Fruit fly (Drosophila melanogaster) whole organism, embryonic: ENCODE measurements around the gene Muted.

Source experiments
- Abd-B ChIP-seq: fragments of 200-800 bp; sonication (Bioruptor generic); optimal IDR thresholded peaks from 2 replicates; lab custom pipeline; 2018; ENCODE audit warnings: missing biosample characterization, mild to moderate bottlenecking, missing genetic modification characterization, moderate library complexity
- Aef1 ChIP-seq: fragments of 200-800 bp; sonication (Bioruptor generic); IDR thresholded peaks from 3 replicates; pipeline ENCODE4 v1.3.6; 2022; ENCODE audit warnings: missing biosample characterization, missing genetic modification characterization
- Atf3 ChIP-seq: fragments of 200-800 bp; sonication (Bioruptor generic); optimal IDR thresholded peaks from 3 replicates; lab custom pipeline; 2016; ENCODE audit warnings: missing biosample characterization, missing genetic modification characterization
- CG10654 ChIP-seq: fragments of 200-800 bp; sonication (Bioruptor generic); optimal IDR thresholded peaks from 2 replicates; lab custom pipeline; 2016; ENCODE audit warnings: missing biosample characterization, missing genetic modification characterization
- CG10979 ChIP-seq: fragments of 200-800 bp; sonication (Bioruptor generic); optimal IDR thresholded peaks from 2 replicates; lab custom pipeline; 2018; ENCODE audit warnings: missing biosample characterization, mild to moderate bottlenecking, missing genetic modification characterization, moderate library complexity
- CG14860 ChIP-seq: fragments of 200-800 bp; sonication (Bioruptor generic); IDR thresholded peaks from 3 replicates; pipeline ENCODE4 v1.3.6; 2022; ENCODE audit warnings: missing biosample characterization, missing genetic modification characterization; ENCODE audit not compliant: partially characterized antibody
- CG15073 ChIP-seq: fragments of 200-800 bp; sonication (Bioruptor generic); optimal IDR thresholded peaks from 2 replicates; lab custom pipeline; 2016; ENCODE audit warnings: missing biosample characterization, missing genetic modification characterization
- CG17829 ChIP-seq: fragments of 200-800 bp; optimal IDR thresholded peaks from 2 replicates; lab custom pipeline; 2019; ENCODE audit warnings: missing biosample characterization, mild to moderate bottlenecking, missing genetic modification characterization, moderate library complexity
- CG43689 ChIP-seq: fragments of 200-800 bp; sonication (Bioruptor generic); IDR thresholded peaks from 2 replicates; pipeline ENCODE4 v1.3.6; 2022; ENCODE audit warnings: missing biosample characterization, missing genetic modification characterization
- CG7839 ChIP-seq: fragments of 200-800 bp; sonication (Bioruptor generic); optimal IDR thresholded peaks from 3 replicates; lab custom pipeline; 2018; ENCODE audit warnings: missing biosample characterization, mild to moderate bottlenecking, missing genetic modification characterization, moderate library complexity
- CG8944 ChIP-seq: fragments of 200-800 bp; sonication (Bioruptor generic); optimal IDR thresholded peaks from 3 replicates; lab custom pipeline; 2016; ENCODE audit warnings: missing biosample characterization, missing genetic modification characterization
- CG9215 ChIP-seq: fragments of 200-800 bp; sonication (Bioruptor generic); IDR thresholded peaks from 2 replicates; pipeline ENCODE4 v1.3.6; 2022; ENCODE audit warnings: missing biosample characterization, missing genetic modification characterization
- CG9437 ChIP-seq: fragments of 200-800 bp; sonication (Bioruptor generic); optimal IDR thresholded peaks from 2 replicates; lab custom pipeline; 2018; ENCODE audit warnings: missing biosample characterization, mild to moderate bottlenecking, missing genetic modification characterization
- CoRest ChIP-seq: fragments of 200-800 bp; sonication (Bioruptor generic); optimal IDR thresholded peaks from 3 replicates; lab custom pipeline; 2018; ENCODE audit warnings: missing biosample characterization, mild to moderate bottlenecking, missing genetic modification characterization, moderate library complexity
- CrebB ChIP-seq: fragments of 200-800 bp; sonication (Bioruptor generic); optimal IDR thresholded peaks from 3 replicates; lab custom pipeline; 2018; ENCODE audit warnings: missing biosample characterization, mild to moderate bottlenecking, missing genetic modification characterization
- D ChIP-seq, 2 experiments: fragments of 200-800 bp in 1 of 2; fragments of >200 bp in 1 of 2; sonication (Bioruptor generic) in 1 of 2; optimal IDR thresholded peaks; 2 replicates in 1 of 2; 3 replicates in 1 of 2; lab custom pipeline; 2017; ENCODE audit warnings: mild to moderate bottlenecking in 1 of 2, missing biosample characterization in 1 of 2, missing genetic modification characterization in 1 of 2, missing genetic modification reagents in 1 of 2
- D19A ChIP-seq: fragments of 200-800 bp; optimal IDR thresholded peaks from 3 replicates; lab custom pipeline; 2019; ENCODE audit warnings: missing biosample characterization, mild to moderate bottlenecking, missing genetic modification characterization, moderate library complexity
- D19B ChIP-seq: fragments of 200-800 bp; sonication (Bioruptor generic); optimal IDR thresholded peaks from 2 replicates; lab custom pipeline; 2017; ENCODE audit warnings: missing biosample characterization, mild to moderate bottlenecking, missing genetic modification characterization
- Deaf1 ChIP-seq: fragments of 200-800 bp; optimal IDR thresholded peaks from 3 replicates; lab custom pipeline; 2019; ENCODE audit warnings: missing biosample characterization, mild to moderate bottlenecking, missing genetic modification characterization, moderate library complexity
- Dp ChIP-seq: fragments of 200-800 bp; sonication (Bioruptor generic); optimal IDR thresholded peaks from 2 replicates; lab custom pipeline; 2018; ENCODE audit warnings: missing biosample characterization, mild to moderate bottlenecking, missing genetic modification characterization, moderate library complexity
- Drgx ChIP-seq: fragments of 200-800 bp; sonication (Bioruptor generic); IDR thresholded peaks from 2 replicates; pipeline ENCODE4 v1.3.6; 2022; ENCODE audit warnings: missing biosample characterization, missing genetic modification characterization
- HmgD ChIP-seq: fragments of 200-800 bp; sonication (Bioruptor generic); optimal IDR thresholded peaks from 3 replicates; lab custom pipeline; 2016; ENCODE audit warnings: missing biosample characterization, missing genetic modification characterization
- Kr ChIP-seq: fragments of 200-800 bp; sonication (Bioruptor generic); optimal IDR thresholded peaks from 2 replicates; lab custom pipeline; 2017; ENCODE audit warnings: missing biosample characterization, mild to moderate bottlenecking, missing genetic modification characterization
- Mad ChIP-seq: fragments of 200-800 bp; sonication (Bioruptor generic); optimal IDR thresholded peaks from 2 replicates; lab custom pipeline; 2016; ENCODE audit warnings: missing biosample characterization, missing genetic modification characterization
- Sin3A ChIP-seq: fragments of >200 bp; optimal IDR thresholded peaks from 2 replicates; lab custom pipeline; 2018
- Sox102F ChIP-seq: fragments of 200-800 bp; sonication (Bioruptor generic); optimal IDR thresholded peaks from 2 replicates; lab custom pipeline; 2018; ENCODE audit warnings: missing biosample characterization, mild to moderate bottlenecking, missing genetic modification characterization, moderate library complexity
- Sry-β ChIP-seq: fragments of 200-800 bp; sonication (Bioruptor generic); optimal IDR thresholded peaks from 2 replicates; lab custom pipeline; 2018; ENCODE audit warnings: missing biosample characterization, mild to moderate bottlenecking, missing genetic modification characterization, moderate library complexity
- Ssrp ChIP-seq: fragments of 200-800 bp; sonication (Bioruptor generic); optimal IDR thresholded peaks from 2 replicates; lab custom pipeline; 2018; ENCODE audit warnings: missing biosample characterization, mild to moderate bottlenecking, missing genetic modification characterization, moderate library complexity
- Usf ChIP-seq: fragments of 200-800 bp; sonication (Bioruptor generic); optimal IDR thresholded peaks from 2 replicates; lab custom pipeline; 2017; ENCODE audit warnings: missing genotype, missing biosample characterization, missing genetic modification characterization
- bigmax ChIP-seq: fragments of 200-800 bp; sonication (Bioruptor generic); optimal IDR thresholded peaks from 2 replicates; lab custom pipeline; 2018; ENCODE audit warnings: missing biosample characterization, mild to moderate bottlenecking, missing genetic modification characterization
- ftz-f1 ChIP-seq: fragments of 200-800 bp; sonication (Bioruptor generic); optimal IDR thresholded peaks from 2 replicates; lab custom pipeline; 2016; ENCODE audit warnings: missing biosample characterization, missing genetic modification characterization
- gcm ChIP-seq: fragments of 200-800 bp; sonication (Bioruptor generic); optimal IDR thresholded peaks from 2 replicates; lab custom pipeline; 2019; ENCODE audit warnings: missing biosample characterization, mild to moderate bottlenecking, missing genetic modification characterization, moderate library complexity
- grau ChIP-seq: fragments of 200-800 bp; optimal IDR thresholded peaks from 3 replicates; lab custom pipeline; 2019; ENCODE audit warnings: missing biosample characterization, mild to moderate bottlenecking, missing genetic modification characterization, moderate library complexity
- gro ChIP-seq: fragments of 200-800 bp; sonication (Bioruptor generic); optimal IDR thresholded peaks from 2 replicates; lab custom pipeline; 2016; ENCODE audit warnings: missing biosample characterization, missing genetic modification characterization
- jumu ChIP-seq: fragments of 200-800 bp; sonication (Bioruptor generic); optimal IDR thresholded peaks from 3 replicates; lab custom pipeline; 2016; ENCODE audit warnings: missing biosample characterization, missing genetic modification characterization
- mld ChIP-seq: fragments of 200-800 bp; sonication (Bioruptor generic); IDR thresholded peaks from 3 replicates; pipeline ENCODE4 v1.3.6; 2022; ENCODE audit warnings: missing biosample characterization, missing genetic modification characterization; ENCODE audit not compliant: partially characterized antibody
- org-1 ChIP-seq: fragments of 200-800 bp; sonication (Bioruptor generic); optimal IDR thresholded peaks from 2 replicates; lab custom pipeline; 2017; ENCODE audit warnings: missing biosample characterization, missing genetic modification characterization
- peb ChIP-seq: fragments of 200-800 bp; sonication (Bioruptor generic); IDR thresholded peaks from 2 replicates; pipeline ENCODE4 v1.3.6; 2022; ENCODE audit warnings: missing biosample characterization, missing genetic modification characterization
- pfk ChIP-seq: fragments of 200-800 bp; sonication (Bioruptor generic); optimal IDR thresholded peaks from 2 replicates; lab custom pipeline; 2018; ENCODE audit warnings: missing biosample characterization, mild to moderate bottlenecking, missing genetic modification characterization, moderate library complexity
- prd ChIP-seq, 3 experiments: fragments of >200 bp in 2 of 3; fragments of 200-800 bp in 1 of 3; sonication (Bioruptor generic) in 1 of 3; optimal IDR thresholded peaks in 2 of 3; IDR thresholded peaks in 1 of 3; 2 replicates in 2 of 3; 3 replicates in 1 of 3; pipeline versions ENCODE4 v1.3.6 to Lab custom; 2017 to 2022; ENCODE audit warnings: missing biosample characterization in 1 of 3, missing genetic modification characterization in 1 of 3
- schlank ChIP-seq: fragments of 200-800 bp; sonication (Bioruptor generic); optimal IDR thresholded peaks from 2 replicates; lab custom pipeline; 2018; ENCODE audit warnings: missing biosample characterization, mild to moderate bottlenecking, missing genetic modification characterization
- sd ChIP-seq: fragments of 200-800 bp; sonication (Bioruptor generic); optimal IDR thresholded peaks from 3 replicates; lab custom pipeline; 2018; ENCODE audit warnings: missing biosample characterization, mild to moderate bottlenecking, missing genetic modification characterization, moderate library complexity
- sima ChIP-seq: fragments of 200-800 bp; sonication (Bioruptor generic); optimal IDR thresholded peaks from 2 replicates; lab custom pipeline; 2016; ENCODE audit warnings: missing biosample characterization, missing genetic modification characterization
- sqz ChIP-seq: fragments of 200-800 bp; sonication (Bioruptor generic); optimal IDR thresholded peaks from 3 replicates; lab custom pipeline; 2018; ENCODE audit warnings: missing biosample characterization, mild to moderate bottlenecking, missing genetic modification characterization
- tap ChIP-seq: fragments of 200-800 bp; optimal IDR thresholded peaks from 3 replicates; lab custom pipeline; 2019; ENCODE audit warnings: missing biosample characterization, mild to moderate bottlenecking, missing genetic modification characterization, moderate library complexity
- tin ChIP-seq: fragments of 200-800 bp; sonication (Bioruptor generic); optimal IDR thresholded peaks from 3 replicates; lab custom pipeline; 2016; ENCODE audit warnings: missing biosample characterization, missing genetic modification characterization
- z ChIP-seq: fragments of 200-800 bp; sonication (Bioruptor generic); IDR thresholded peaks from 3 replicates; pipeline ENCODE4 v1.3.6; 2022; ENCODE audit warnings: missing biosample characterization, missing genetic modification characterization
- zfh1 ChIP-seq: fragments of 200-800 bp; sonication (Bioruptor generic); IDR thresholded peaks from 3 replicates; pipeline ENCODE4 v1.3.6; 2022; ENCODE audit warnings: missing biosample characterization, missing genetic modification characterization

Gene Muted

dm6 chr3R:22358810-22359209, 3.6 kb upstream of the Muted start (continued):
- peak; percentile 68 for TF ChIP-seq CoRest
- peak; percentile 57 for TF ChIP-seq CG10654
- no peak for TF ChIP-seq jumu (GFP tag; lab: Kevin White, UChicago)
- peak; percentile 78 for TF ChIP-seq CG17829 (tag; lab: Kevin White, UChicago)
- TF ChIP-seq z (GFP tag; lab: Robert Waterston, UW): no peak
- TF ChIP-seq gro (GFP tag; lab: Kevin White, UChicago): peak; percentile 20
- TF ChIP-seq sima (GFP tag; lab: Kevin White, UChicago): no peak
- TF ChIP-seq peb (GFP tag; lab: Robert Waterston, UW): peak; percentile 44; the same call in 1 of the 2 replicates
- peak; percentile 33 for TF ChIP-seq Atf3 (GFP tag; lab: Kevin White, UChicago)
- no peak for TF ChIP-seq mld (GFP tag; lab: Robert Waterston, UW)
- 0 out of 2 replicates have a peak, but pooled peaks have one; percentile 27 for TF ChIP-seq CG43689 (GFP tag; lab: Robert Waterston, UW)
- TF ChIP-seq CG15073: peak; percentile 10
- TF ChIP-seq Deaf1 (tag; lab: Kevin White, UChicago): peak; percentile 17
- no peak for TF ChIP-seq schlank (tag; lab: Kevin White, UChicago)
- peak; percentile 58 for TF ChIP-seq grau
- peak; percentile 39 for TF ChIP-seq Kr (GFP tag; lab: Kevin White, UChicago)
- TF ChIP-seq D19B (GFP tag; lab: Kevin White, UChicago): no peak
- peak; percentile 73 for TF ChIP-seq tap (tag; lab: Kevin White, UChicago)
- peak; percentile 49 for TF ChIP-seq tin (GFP tag; lab: Kevin White, UChicago)
- no peak for TF ChIP-seq Abd-B (GFP tag; lab: Kevin White, UChicago)
- peak; percentile 36 for TF ChIP-seq sqz
- TF ChIP-seq Sox102F: peak; percentile 76
- TF ChIP-seq gcm (GFP tag; lab: Kevin White, UChicago): peak; percentile 57
- peak; percentile 52 for TF ChIP-seq Mad (GFP tag; lab: Kevin White, UChicago)
- no peak for TF ChIP-seq D (optimal IDR thresholded peaks at IDR 0.05; lab: Kevin White, UChicago)
- TF ChIP-seq D (GFP tag; optimal IDR thresholded peaks at IDR 0.05; lab: Kevin White, UChicago): peak; percentile 82
- no peak for TF ChIP-seq bigmax (GFP tag; lab: Kevin White, UChicago)
- TF ChIP-seq sd (tag; lab: Kevin White, UChicago): peak; percentile 20
- TF ChIP-seq Dp (GFP tag; lab: Kevin White, UChicago): no peak
- peak; percentile 69 for TF ChIP-seq org-1 (GFP tag; lab: Kevin White, UChicago)
- peak; percentile 70 for TF ChIP-seq CG10979 (tag; lab: Kevin White, UChicago)
- TF ChIP-seq CG14860 (GFP tag; lab: Robert Waterston, UW): no peak
- peak; percentile 58 for TF ChIP-seq Ssrp (tag; lab: Kevin White, UChicago)
- TF ChIP-seq CG9437 (GFP tag; lab: Kevin White, UChicago): no peak
- TF ChIP-seq Sry-β: peak; percentile 42
- peak; percentile 80 for TF ChIP-seq zfh1 (GFP tag; lab: Robert Waterston, UW)
- TF ChIP-seq CG9215 (GFP tag; lab: Robert Waterston, UW): no peak
- TF ChIP-seq prd (optimal IDR thresholded peaks at IDR 0.05; lab: Kevin White, UChicago): no peak
- TF ChIP-seq prd (GFP tag; IDR thresholded peaks at IDR 0.05; lab: Robert Waterston, UW): peak; percentile 79
- TF ChIP-seq Aef1 (GFP tag; lab: Robert Waterston, UW): peak; percentile 47; the same call in 1 of the 3 replicates
- TF ChIP-seq pfk (GFP tag; lab: Kevin White, UChicago): no peak
- TF ChIP-seq Usf: no peak
- TF ChIP-seq CG8944 (GFP tag; lab: Kevin White, UChicago): peak; percentile 53
- TF ChIP-seq D19A (tag; lab: Kevin White, UChicago): peak; percentile 60
- peak; percentile 91 for TF ChIP-seq Drgx
- TF ChIP-seq ftz-f1: no peak
- TF ChIP-seq CG7839: peak; percentile 54
- peak; percentile 42 for TF ChIP-seq CrebB
- no peak for TF ChIP-seq Sin3A (lab: Kevin White, UChicago)
- peak; percentile 20 for TF ChIP-seq HmgD (GFP tag; lab: Kevin White, UChicago)
- TF ChIP-seq, all 482 proteins: peak for 323
